Worm (Caenorhabditis elegans) whole organism, L1 larva: ENCODE results near the gene ttr-19.

Experiments
- C04F5.9 ChIP-seq: sonication (generic microtip); optimal IDR thresholded peaks from 2 replicates; lab custom pipeline; 2016; ENCODE audit warnings: missing genetic modification characterization, missing compliant biosample characterization
- C16A3.4 ChIP-seq: fragments of 150-350 bp; optimal IDR thresholded peaks from 2 replicates; lab custom pipeline; 2014; ENCODE audit warnings: missing biosample characterization, missing genetic modification characterization
- C34B4.2 ChIP-seq: sonication (generic microtip); optimal IDR thresholded peaks from 2 replicates; lab custom pipeline; 2017; ENCODE audit warnings: mild to moderate bottlenecking, missing genetic modification characterization, missing compliant biosample characterization
- F16B12.6 ChIP-seq: fragments of 150-350 bp; optimal IDR thresholded peaks from 2 replicates; lab custom pipeline; 2014; ENCODE audit warnings: missing biosample characterization, missing genetic modification characterization
- Y116A8C.19 ChIP-seq: sonication (generic microtip); optimal IDR thresholded peaks from 2 replicates; lab custom pipeline; 2016; ENCODE audit warnings: missing compliant biosample characterization, missing genetic modification characterization, borderline replicate concordance
- alr-1 ChIP-seq: fragments of 200-800 bp; sonication (Bioruptor generic); optimal IDR thresholded peaks from 2 replicates; lab custom pipeline; 2018; ENCODE audit warnings: borderline replicate concordance, mild to moderate bottlenecking, missing genetic modification characterization, missing compliant biosample characterization
- ama-1 ChIP-seq: fragments of 150-350 bp; optimal IDR thresholded peaks from 2 replicates; lab custom pipeline; 2014
- blmp-1 ChIP-seq: fragments of 150-350 bp; optimal IDR thresholded peaks from 2 replicates; lab custom pipeline; 2014; ENCODE audit warnings: missing biosample characterization, missing genetic modification characterization
- ceh-63 ChIP-seq: fragments of 200-800 bp; sonication (Bioruptor generic); optimal IDR thresholded peaks from 2 replicates; lab custom pipeline; 2018; ENCODE audit warnings: mild to moderate bottlenecking, missing genetic modification characterization, missing compliant biosample characterization
- ceh-82 ChIP-seq, 3 experiments: fragments of 150-350 bp in 1 of 3; sonication (generic microtip) in 2 of 3; optimal IDR thresholded peaks; 2 replicates each; lab custom pipeline; 2014 to 2017; ENCODE audit warnings: missing biosample characterization in 3 of 3, missing genetic modification characterization in 3 of 3
- ces-1 ChIP-seq: fragments of 150-350 bp; optimal IDR thresholded peaks from 2 replicates; lab custom pipeline; 2014; ENCODE audit warnings: missing biosample characterization, missing genetic modification reagents, missing genetic modification characterization
- dsc-1 ChIP-seq: sonication (generic microtip); optimal IDR thresholded peaks from 2 replicates; lab custom pipeline; 2016; ENCODE audit warnings: mild to moderate bottlenecking, missing genetic modification characterization, missing compliant biosample characterization
- efl-3 ChIP-seq: fragments of 200-800 bp; sonication (Bioruptor generic); optimal IDR thresholded peaks from 2 replicates; lab custom pipeline; 2018; ENCODE audit warnings: mild to moderate bottlenecking, missing genetic modification characterization, missing compliant biosample characterization
- egl-27 ChIP-seq, 2 experiments: fragments of 150-350 bp in 1 of 2; sonication (generic microtip); optimal IDR thresholded peaks; 3 replicates each; lab custom pipeline; 2017 to 2018; ENCODE audit warnings: missing biosample characterization in 2 of 2, missing genetic modification characterization in 2 of 2, missing genetic modification reagents in 2 of 2
- fkh-10 ChIP-seq: sonication (generic microtip); optimal IDR thresholded peaks from 2 replicates; lab custom pipeline; 2017; ENCODE audit warnings: missing biosample characterization, missing genetic modification reagents, missing genetic modification characterization
- fkh-4 ChIP-seq: sonication (generic microtip); optimal IDR thresholded peaks from 2 replicates; lab custom pipeline; 2016; ENCODE audit warnings: missing compliant biosample characterization, missing genetic modification characterization, borderline replicate concordance
- fkh-8 ChIP-seq: sonication (generic microtip); optimal IDR thresholded peaks from 2 replicates; lab custom pipeline; 2016; ENCODE audit warnings: mild to moderate bottlenecking, missing genetic modification characterization, missing compliant biosample characterization
- fos-1 ChIP-seq: fragments of 150-350 bp; optimal IDR thresholded peaks from 2 replicates; lab custom pipeline; 2014; ENCODE audit warnings: missing biosample characterization, missing genetic modification characterization
- hlh-17 ChIP-seq: fragments of 200-800 bp; sonication (Bioruptor generic); optimal IDR thresholded peaks from 2 replicates; lab custom pipeline; 2018; ENCODE audit warnings: missing genetic modification characterization, mild to moderate bottlenecking, missing compliant biosample characterization, moderate library complexity, borderline replicate concordance
- hlh-4 ChIP-seq: sonication (generic microtip); optimal IDR thresholded peaks from 2 replicates; lab custom pipeline; 2016; ENCODE audit warnings: mild to moderate bottlenecking, missing genetic modification characterization, missing compliant biosample characterization
- hpl-2 ChIP-seq: fragments of 150-350 bp; optimal IDR thresholded peaks from 2 replicates; lab custom pipeline; 2014; ENCODE audit warnings: missing biosample characterization, missing genetic modification reagents, missing genetic modification characterization
- isw-1 ChIP-seq: fragments of 200-800 bp; sonication (Bioruptor generic); IDR thresholded peaks from 2 replicates; pipeline ENCODE4 v1.3.6; 2022; ENCODE audit warnings: missing genetic modification characterization, missing compliant biosample characterization
- jun-1 ChIP-seq: fragments of 150-350 bp; optimal IDR thresholded peaks from 2 replicates; lab custom pipeline; 2014; ENCODE audit warnings: missing biosample characterization, missing genetic modification reagents, missing genetic modification characterization
- lin-13 ChIP-seq: fragments of 150-350 bp; optimal IDR thresholded peaks from 2 replicates; lab custom pipeline; 2014; ENCODE audit warnings: missing biosample characterization, missing genetic modification reagents, missing genetic modification characterization
- lin-14 ChIP-seq: fragments of 200-800 bp; sonication (Bioruptor generic); optimal IDR thresholded peaks from 2 replicates; lab custom pipeline; 2018; ENCODE audit warnings: mild to moderate bottlenecking, missing genetic modification characterization, moderate library complexity, missing compliant biosample characterization
- lin-35 ChIP-seq, 2 experiments: fragments of 150-350 bp; optimal IDR thresholded peaks; 2 replicates each; lab custom pipeline; 2014; ENCODE audit warnings: missing biosample characterization in 2 of 2, missing genetic modification characterization in 2 of 2, missing genetic modification reagents in 2 of 2
- lir-3 ChIP-seq: sonication (generic microtip); optimal IDR thresholded peaks from 2 replicates; lab custom pipeline; 2016; ENCODE audit warnings: mild to moderate bottlenecking, missing genetic modification characterization, moderate library complexity, missing compliant biosample characterization; ENCODE audit not compliant: poor library complexity
- lsy-2 ChIP-seq, 2 experiments: fragments of 150-350 bp; optimal IDR thresholded peaks; 2 replicates each; lab custom pipeline; 2014; ENCODE audit warnings: missing biosample characterization in 2 of 2, missing genetic modification characterization in 2 of 2
- mab-9 ChIP-seq: fragments of 200-800 bp; sonication (Bioruptor generic); IDR thresholded peaks from 2 replicates; pipeline ENCODE4 v1.3.6; 2022; ENCODE audit warnings: missing genetic modification reagents, missing genetic modification characterization, missing compliant biosample characterization
- mdl-1 ChIP-seq, 2 experiments: fragments of 150-350 bp; optimal IDR thresholded peaks; 2 replicates each; lab custom pipeline; 2014 to 2017; ENCODE audit warnings: missing biosample characterization in 2 of 2, missing genetic modification characterization in 2 of 2, inconsistent platforms in 1 of 2
- nhr-11 ChIP-seq: fragments of 150-350 bp; optimal IDR thresholded peaks from 2 replicates; lab custom pipeline; 2014; ENCODE audit warnings: missing biosample characterization, missing genetic modification characterization
- nhr-19 ChIP-seq: fragments of 200-800 bp; sonication (Bioruptor generic); conservative IDR thresholded peaks from 2 replicates; pipeline ENCODE4 v1.3.6; 2022; ENCODE audit warnings: missing genetic modification characterization, missing compliant biosample characterization
- nhr-237 ChIP-seq: fragments of 150-350 bp; optimal IDR thresholded peaks from 2 replicates; lab custom pipeline; 2014; ENCODE audit warnings: missing biosample characterization, missing genetic modification characterization
- nhr-71 ChIP-seq: sonication (generic microtip); optimal IDR thresholded peaks from 2 replicates; lab custom pipeline; 2016; ENCODE audit warnings: mild to moderate bottlenecking, missing genetic modification characterization, moderate library complexity, missing compliant biosample characterization
- nhr-84 ChIP-seq: sonication (generic microtip); optimal IDR thresholded peaks from 2 replicates; lab custom pipeline; 2017; ENCODE audit warnings: missing biosample characterization, missing genetic modification characterization
- pag-3 ChIP-seq: sonication (generic microtip); optimal IDR thresholded peaks from 2 replicates; lab custom pipeline; 2017; ENCODE audit warnings: missing genetic modification characterization, mild to moderate bottlenecking, missing compliant biosample characterization, antibody characterized with exemption, borderline replicate concordance; ENCODE audit not compliant: insufficient read depth
- pqm-1 ChIP-seq: sonication (generic microtip); optimal IDR thresholded peaks from 3 replicates; lab custom pipeline; 2017; ENCODE audit warnings: missing biosample characterization, missing genetic modification characterization
- rnt-1 ChIP-seq: sonication (generic microtip); optimal IDR thresholded peaks from 2 replicates; lab custom pipeline; 2016; ENCODE audit warnings: mild to moderate bottlenecking, missing genetic modification characterization, moderate library complexity, missing compliant biosample characterization
- skn-1 ChIP-seq: fragments of 150-350 bp; optimal IDR thresholded peaks from 2 replicates; lab custom pipeline; 2014; ENCODE audit warnings: missing biosample characterization, missing genetic modification characterization
- snpc-4 ChIP-seq: fragments of 150-350 bp; optimal IDR thresholded peaks from 2 replicates; lab custom pipeline; 2014; ENCODE audit warnings: missing biosample characterization, missing genetic modification characterization
- snu-23 ChIP-seq: sonication (generic microtip); optimal IDR thresholded peaks from 2 replicates; lab custom pipeline; 2016; ENCODE audit warnings: missing genetic modification characterization, missing compliant biosample characterization
- sox-4 ChIP-seq: sonication (generic microtip); optimal IDR thresholded peaks from 2 replicates; lab custom pipeline; 2016; ENCODE audit warnings: missing genetic modification characterization, missing compliant biosample characterization
- sptf-1 ChIP-seq: fragments of 150-350 bp; optimal IDR thresholded peaks from 2 replicates; lab custom pipeline; 2014; ENCODE audit warnings: missing biosample characterization, missing genetic modification characterization
- unc-30 ChIP-seq: sonication (generic microtip); optimal IDR thresholded peaks from 2 replicates; lab custom pipeline; 2017; ENCODE audit warnings: missing biosample characterization, missing genetic modification characterization
- unc-86 ChIP-seq: sonication (generic microtip); optimal IDR thresholded peaks from 2 replicates; lab custom pipeline; 2016; ENCODE audit warnings: missing genetic modification characterization, missing compliant biosample characterization
- zag-1 ChIP-seq: fragments of 150-350 bp; optimal IDR thresholded peaks from 2 replicates; lab custom pipeline; 2014; ENCODE audit warnings: missing biosample characterization, missing genetic modification characterization
- zip-4 ChIP-seq: fragments of 200-800 bp; sonication (Bioruptor generic); optimal IDR thresholded peaks from 2 replicates; lab custom pipeline; 2018; ENCODE audit warnings: mild to moderate bottlenecking, missing genetic modification characterization, moderate library complexity, missing compliant biosample characterization
- ztf-11 ChIP-seq, 2 experiments: sonication (generic microtip); optimal IDR thresholded peaks; 2 replicates each; lab custom pipeline; 2016 to 2017; ENCODE audit warnings: missing genetic modification characterization in 2 of 2, missing biosample characterization in 1 of 2, missing compliant biosample characterization in 1 of 2
- ztf-4 ChIP-seq: fragments of 150-350 bp; optimal IDR thresholded peaks from 2 replicates; lab custom pipeline; 2014; ENCODE audit warnings: missing biosample characterization, missing genetic modification characterization

ttr-19 gene

ce11 chrV:10247673-10248239, 20.5 kb upstream of the ttr-19 start (continued):
- TF ChIP-seq ceh-82 (tag; optimal IDR thresholded peaks at IDR 0.05; lab: Kevin White, UChicago) (no peak), zag-1 (no peak), fkh-10 (no peak), skn-1 (tag; lab: Kevin White, UChicago) (no peak), pqm-1 (tag; lab: Kevin White, UChicago) (no peak), fos-1 (tag; lab: Kevin White, UChicago) (no peak), lin-35 (GFP tag; optimal IDR thresholded peaks at IDR 0.05; lab: Kevin White, UChicago) (no peak), rnt-1 (tag; lab: Kevin White, UChicago) (no peak), lin-14 (GFP tag; lab: Kevin White, UChicago) (peak; percentile 58), pag-3 (tag; lab: Kevin White, UChicago) (no peak), sox-4 (tag; lab: Kevin White, UChicago) (no peak), F16B12.6 (tag; lab: Kevin White, UChicago) (no peak), blmp-1 (no peak), jun-1 (tag; lab: Kevin White, UChicago) (no peak), efl-3 (no peak), nhr-84 (tag; lab: Kevin White, UChicago) (no peak), nhr-237 (tag; lab: Kevin White, UChicago) (no peak), unc-30 (no peak), hlh-4 (tag; lab: Kevin White, UChicago) (no peak), mdl-1 (tag; optimal IDR thresholded peaks at IDR 0.05; lab: Kevin White, UChicago) (no peak), nhr-71 (peak; percentile 18), egl-27 (tag; optimal IDR thresholded peaks at IDR 0.05; lab: Kevin White, UChicago) (no peak), dsc-1 (tag; lab: Kevin White, UChicago) (peak; percentile 69), C34B4.2 (no peak), zip-4 (GFP tag; lab: Kevin White, UChicago) (no peak), nhr-19 (GFP tag; lab: Robert Waterston, UW) (no peak), ama-1 (lab: Kevin White, UChicago) (no peak), isw-1 (GFP tag; lab: Robert Waterston, UW) (no peak)

ce11 chrV:10246967-10247366, 19.7 kb upstream of the ttr-19 start:
- TF ChIP-seq pqm-1 (tag; lab: Kevin White, UChicago) (no peak), lir-3 (tag; lab: Kevin White, UChicago) (no peak), snu-23 (no peak), blmp-1 (peak; percentile 8), ztf-4 (no peak), hpl-2 (no peak), rnt-1 (tag; lab: Kevin White, UChicago) (peak; percentile 37), C16A3.4 (no peak), efl-3 (no peak), fkh-4 (tag; lab: Kevin White, UChicago) (no peak), lin-14 (GFP tag; lab: Kevin White, UChicago) (peak; percentile 22), unc-86 (no peak), ceh-63 (GFP tag; lab: Kevin White, UChicago) (no peak), nhr-19 (GFP tag; lab: Robert Waterston, UW) (peak; percentile 38), mdl-1 (tag; optimal IDR thresholded peaks at IDR 0.05; lab: Kevin White, UChicago) (peak in 1 of 2 experiments; percentile 17)
- TF ChIP-seq, all 84 proteins: peak for 5

- TF ChIP-seq alr-1 (tag; lab: Kevin White, UChicago): no peak
- no peak for TF ChIP-seq sptf-1 (tag; lab: Kevin White, UChicago)
- TF ChIP-seq ceh-82 (tag; optimal IDR thresholded peaks at IDR 0.05; lab: Kevin White, UChicago): peak in 2 of 3 experiments; percentile 20 to 26
- TF ChIP-seq F16B12.6 (tag; lab: Kevin White, UChicago): no peak
- TF ChIP-seq nhr-19 (GFP tag; lab: Robert Waterston, UW): peak; percentile 37
- TF ChIP-seq hlh-17 (GFP tag; lab: Kevin White, UChicago): no peak
- TF ChIP-seq lin-13: peak; percentile 13
- TF ChIP-seq dsc-1 (tag; lab: Kevin White, UChicago): peak; percentile 91
- TF ChIP-seq Y116A8C.19 (tag; lab: Kevin White, UChicago): no peak
- TF ChIP-seq blmp-1: no peak
- TF ChIP-seq fkh-8 (tag; lab: Kevin White, UChicago): peak; percentile 89
- peak; percentile 31 for TF ChIP-seq nhr-11 (tag; lab: Kevin White, UChicago)
- TF ChIP-seq C04F5.9 (tag; lab: Kevin White, UChicago): no peak
- peak; percentile 51 for TF ChIP-seq snu-23
- TF ChIP-seq ztf-11 (tag; optimal IDR thresholded peaks at IDR 0.05; lab: Kevin White, UChicago): no peak
- TF ChIP-seq lsy-2 (tag; optimal IDR thresholded peaks at IDR 0.05; lab: Kevin White, UChicago): peak; percentile 53 to 57
- TF ChIP-seq snpc-4 (tag; lab: Kevin White, UChicago): no peak
- no peak for TF ChIP-seq ces-1 (GFP tag; lab: Kevin White, UChicago)
- 0 out of 2 replicates have a peak, but pooled peaks have one; percentile 51 for TF ChIP-seq mab-9 (GFP tag; lab: Robert Waterston, UW)
Observed at ce11 chrV:10246443-10246885, 19.2 kb upstream of the ttr-19 start.
